Worm (Caenorhabditis elegans): Measurements from ENCODE around the gene T04A11.1.
A peak's percentile ranks its signal among the peaks of the same experiment; 100 is the strongest.
"Not testable (repeated sequence)": the region's sequence is repeated elsewhere in the genome, so short reads cannot be mapped to it uniquely, and the experiment has no call there.

T04A11.1 gene

DNA sequence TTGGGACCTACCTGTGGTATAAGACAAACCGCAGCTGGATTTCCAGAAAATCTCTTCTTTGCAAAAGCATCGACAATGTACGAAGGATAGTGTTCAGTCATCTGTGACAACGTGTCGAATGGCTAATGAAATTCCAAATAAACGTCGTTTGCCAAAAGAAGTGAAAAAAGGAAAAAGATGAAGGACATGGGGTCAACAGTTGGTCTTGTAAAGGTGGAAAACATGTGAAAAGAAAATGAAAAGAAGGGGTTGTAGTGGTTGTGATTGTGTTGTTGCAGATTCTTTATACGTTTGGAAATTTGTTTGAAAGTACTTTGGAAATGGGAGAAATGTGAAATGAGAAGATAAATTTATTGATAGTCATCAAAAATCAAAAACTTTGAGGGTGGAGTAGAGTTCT is 7.6 kb upstream of the T04A11.1 start, which contains the start of gene T04A11.4:
Gene T04A11.4, minus strand, starts transcription at position 101 of the 400 bp plus-strand sequence.
- TF ChIP-seq sptf-1 (tag; optimal IDR thresholded peaks at IDR 0.05); nhr-28 (tag; optimal IDR thresholded peaks at IDR 0.05); ces-1 (GFP tag; optimal IDR thresholded peaks at IDR 0.05): not testable (repeated sequence)

DNA sequence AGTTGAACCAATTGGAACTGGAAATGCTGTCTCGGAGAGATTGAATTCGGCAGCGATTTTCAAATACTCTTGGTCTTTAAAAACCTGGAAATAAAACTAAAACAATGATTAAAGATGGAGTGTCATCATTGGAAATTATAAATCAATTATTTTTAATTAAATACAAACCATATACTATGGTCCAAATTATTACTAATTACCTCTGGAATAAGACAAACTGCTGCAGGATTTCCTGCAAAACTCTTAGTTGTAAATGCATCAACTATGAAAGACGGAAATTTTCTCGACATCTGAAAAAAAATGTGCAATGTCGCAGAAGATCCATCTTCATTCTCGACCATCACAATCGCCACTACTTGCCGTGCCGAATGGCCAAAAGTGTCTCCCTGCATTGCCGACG is 1.9 kb upstream of the T04A11.1 start, which contains the start of gene igdb-1:
Gene igdb-1, plus strand, starts transcription at position 301 of the 400 bp plus-strand sequence.
- TF ChIP-seq sup-37 (GFP tag; optimal IDR thresholded peaks at IDR 0.05); aly-2 (tag; optimal IDR thresholded peaks at IDR 0.05); zag-1 (tag; optimal IDR thresholded peaks at IDR 0.05): not testable (repeated sequence)

DNA sequence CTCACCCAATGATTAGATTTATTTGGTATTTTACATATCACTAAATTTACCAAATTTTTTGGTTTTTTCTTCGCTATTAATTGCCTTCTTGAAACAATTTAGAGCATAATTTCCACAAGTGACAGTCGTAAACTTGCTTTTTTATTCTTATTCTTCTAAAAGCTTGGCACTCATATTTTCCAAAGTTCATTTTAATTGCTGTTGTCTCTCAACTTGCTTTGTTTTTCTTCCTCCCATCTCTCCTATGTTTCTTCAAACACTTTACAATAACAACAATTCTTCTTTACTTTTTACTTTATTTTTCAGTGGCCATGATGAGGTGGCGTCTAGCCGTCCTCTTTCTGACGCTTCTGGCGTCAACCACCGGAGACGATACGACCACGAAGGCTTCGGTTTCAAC is 8.5 kb downstream of the T04A11.1 start, which contains the start of gene igdb-2:
Gene igdb-2, plus strand, starts transcription at position 301 of the 400 bp plus-strand sequence.
- TF ChIP-seq jun-1 (tag; optimal IDR thresholded peaks at IDR 0.05) (no peak), nhr-28 (tag; optimal IDR thresholded peaks at IDR 0.05) (no peak), mab-9 (GFP tag; IDR thresholded peaks at IDR 0.05) (no peak), elt-2 (tag; optimal IDR thresholded peaks at IDR 0.05) (no peak), lir-3 (tag; optimal IDR thresholded peaks at IDR 0.05; ENCODE audit: poor library complexity) (no peak), sup-37 (GFP tag; optimal IDR thresholded peaks at IDR 0.05) (no peak), hlh-4 (tag; optimal IDR thresholded peaks at IDR 0.05) (no peak), ceh-82 (tag; optimal IDR thresholded peaks at IDR 0.05) (no peak), zip-4 (GFP tag; optimal IDR thresholded peaks at IDR 0.05) (no peak), nhr-85 (tag) (no peak), ceh-63 (GFP tag; optimal IDR thresholded peaks at IDR 0.05) (no peak), lin-35 (GFP tag; optimal IDR thresholded peaks at IDR 0.05) (no peak)

DNA sequence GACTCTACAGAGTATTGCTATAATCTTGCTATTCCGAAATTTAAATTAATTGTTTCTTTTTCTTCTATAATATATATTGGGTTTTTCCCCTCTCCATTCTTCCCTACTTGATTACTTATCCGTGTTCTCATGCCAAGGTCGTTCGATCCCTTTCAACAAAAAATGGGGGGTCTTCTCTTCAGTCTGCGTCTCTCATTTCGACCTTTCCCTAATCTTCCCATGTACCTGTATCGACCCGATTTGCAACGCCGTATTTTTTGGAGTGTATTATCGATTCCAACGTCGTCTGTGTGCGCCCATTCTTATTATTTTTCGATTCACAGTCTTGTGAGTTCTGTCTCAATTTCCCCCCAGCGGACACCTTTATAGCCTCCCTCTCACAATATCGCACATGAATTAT is 9.1 kb downstream of the T04A11.1 start:
- TF ChIP-seq nhr-28 (tag; optimal IDR thresholded peaks at IDR 0.05) = no peak
- no peak for TF ChIP-seq C04F5.9 (tag; optimal IDR thresholded peaks at IDR 0.05)
- TF ChIP-seq unc-130 (tag; optimal IDR thresholded peaks at IDR 0.05) = no peak
- TF ChIP-seq tlp-1 (tag; optimal IDR thresholded peaks at IDR 0.05) = no peak
- no peak for TF ChIP-seq hpl-2 (GFP tag; optimal IDR thresholded peaks at IDR 0.05)
- no peak for TF ChIP-seq dsc-1 (tag; optimal IDR thresholded peaks at IDR 0.05)
- TF ChIP-seq C16A3.4 (tag; optimal IDR thresholded peaks at IDR 0.05) = no peak
- no peak for TF ChIP-seq lir-3 (tag; optimal IDR thresholded peaks at IDR 0.05; ENCODE audit: poor library complexity)
- no peak for TF ChIP-seq pax-3 (tag; optimal IDR thresholded peaks at IDR 0.05)
- no peak for TF ChIP-seq irx-1 (tag; optimal IDR thresholded peaks at IDR 0.05)
- no peak for TF ChIP-seq lin-39 (tag; optimal IDR thresholded peaks at IDR 0.05)
- no peak for TF ChIP-seq fos-1 (tag; optimal IDR thresholded peaks at IDR 0.05)
- no peak for TF ChIP-seq jun-1 (tag; optimal IDR thresholded peaks at IDR 0.05)
- no peak for TF ChIP-seq ztf-11 (tag; optimal IDR thresholded peaks at IDR 0.05)
- no peak for TF ChIP-seq fkh-8 (tag; optimal IDR thresholded peaks at IDR 0.05)
- no peak for TF ChIP-seq nhr-76 (tag; optimal IDR thresholded peaks at IDR 0.05)
- no peak for TF ChIP-seq tbx-2 (tag; optimal IDR thresholded peaks at IDR 0.05)
- TF ChIP-seq skn-1 (tag; optimal IDR thresholded peaks at IDR 0.05) = no peak
- TF ChIP-seq snu-23 (GFP tag; optimal IDR thresholded peaks at IDR 0.05) = peak; percentile 19
- TF ChIP-seq unc-98 (GFP tag; IDR thresholded peaks at IDR 0.05) = no peak
- no peak for TF ChIP-seq alr-1 (tag; optimal IDR thresholded peaks at IDR 0.05; ENCODE audit: borderline replicate concordance)
- TF ChIP-seq blmp-1 (tag; optimal IDR thresholded peaks at IDR 0.05) = peak; percentile 40
- no peak for TF ChIP-seq ceh-88 (GFP tag; IDR thresholded peaks at IDR 0.05)
- no peak for TF ChIP-seq pag-3 (tag; optimal IDR thresholded peaks at IDR 0.05; ENCODE audit: borderline replicate concordance, insufficient read depth)
- no peak for TF ChIP-seq hlh-4 (tag; optimal IDR thresholded peaks at IDR 0.05)
- no peak for TF ChIP-seq nhr-19 (GFP tag; conservative IDR thresholded peaks at IDR 0.05)
- TF ChIP-seq nhr-85 (tag) = peak; percentile 83
- TF ChIP-seq nhr-71 (tag; optimal IDR thresholded peaks at IDR 0.05) = peak; percentile 3
- TF ChIP-seq unc-62 (GFP tag; optimal IDR thresholded peaks at IDR 0.05) = no peak
- TF ChIP-seq zip-4 (GFP tag; optimal IDR thresholded peaks at IDR 0.05) = no peak
- no peak for TF ChIP-seq sup-37 (GFP tag; optimal IDR thresholded peaks at IDR 0.05)
- TF ChIP-seq ztf-4 (tag; optimal IDR thresholded peaks at IDR 0.05) = no peak
- no peak for TF ChIP-seq dpl-1 (GFP tag; optimal IDR thresholded peaks at IDR 0.05)
- TF ChIP-seq unc-30 (tag; optimal IDR thresholded peaks at IDR 0.05) = no peak
- no peak for TF ChIP-seq zag-1 (tag; optimal IDR thresholded peaks at IDR 0.05)
- no peak for TF ChIP-seq egl-27 (tag; optimal IDR thresholded peaks at IDR 0.05)
- no peak for TF ChIP-seq nhr-47 (tag; optimal IDR thresholded peaks at IDR 0.05)

All from whole organism, L1 larva.